Fruit fly (Drosophila melanogaster) whole organism, pupa: Measurements from ENCODE around the gene CG3226.

Experiments used
- CG10348 ChIP-seq: fragments of 200-800 bp; sonication (Bioruptor generic); IDR thresholded peaks from 2 replicates; pipeline ENCODE4 v1.3.6; 2022; ENCODE audit warnings: missing biosample characterization, missing genetic modification characterization
- CG12605 ChIP-seq: fragments of 200-800 bp; sonication (Bioruptor generic); IDR thresholded peaks from 2 replicates; pipeline ENCODE4 v1.3.6; 2022; ENCODE audit warnings: missing biosample characterization, missing genetic modification characterization
- CG13204 ChIP-seq: fragments of 200-800 bp; sonication (Bioruptor generic); optimal IDR thresholded peaks from 2 replicates; lab custom pipeline; 2018; ENCODE audit warnings: missing biosample characterization, mild to moderate bottlenecking, missing genetic modification characterization, moderate library complexity
- CG14655 ChIP-seq: fragments of 200-800 bp; sonication (Bioruptor generic); optimal IDR thresholded peaks from 3 replicates; lab custom pipeline; 2017; ENCODE audit warnings: mild to moderate bottlenecking, missing biosample characterization, missing genetic modification reagents, missing genetic modification characterization
- CG15710 ChIP-seq: fragments of 200-800 bp; sonication (Bioruptor generic); optimal IDR thresholded peaks from 2 replicates; lab custom pipeline; 2018; ENCODE audit warnings: missing biosample characterization, mild to moderate bottlenecking, missing genetic modification characterization, moderate library complexity
- CG17806 ChIP-seq: fragments of 200-800 bp; sonication (Bioruptor generic); optimal IDR thresholded peaks from 2 replicates; lab custom pipeline; 2018; ENCODE audit warnings: missing biosample characterization, mild to moderate bottlenecking, missing genetic modification characterization, moderate library complexity
- CG32121 ChIP-seq: fragments of 200-800 bp; sonication (Bioruptor generic); IDR thresholded peaks from 2 replicates; pipeline ENCODE4 v1.3.6; 2022; ENCODE audit warnings: missing biosample characterization, missing genetic modification characterization
- CG34367 ChIP-seq: fragments of 200-800 bp; sonication (Bioruptor generic); optimal IDR thresholded peaks from 2 replicates; lab custom pipeline; 2018; ENCODE audit warnings: missing biosample characterization, mild to moderate bottlenecking, missing genetic modification characterization
- CG4496 ChIP-seq: fragments of 200-800 bp; sonication (Bioruptor generic); IDR thresholded peaks from 3 replicates; pipeline ENCODE4 v1.3.6; 2022; ENCODE audit warnings: missing biosample characterization, missing genetic modification characterization
- CG8159 ChIP-seq: fragments of 200-800 bp; sonication (Bioruptor generic); optimal IDR thresholded peaks from 3 replicates; lab custom pipeline; 2018; ENCODE audit warnings: missing biosample characterization, mild to moderate bottlenecking, missing genetic modification characterization, moderate library complexity
- CG8301 ChIP-seq: fragments of 200-800 bp; sonication (Bioruptor generic); optimal IDR thresholded peaks from 2 replicates; lab custom pipeline; 2018; ENCODE audit warnings: missing biosample characterization, mild to moderate bottlenecking, missing genetic modification characterization
- CG9948 ChIP-seq: fragments of 200-800 bp; sonication (Bioruptor generic); optimal IDR thresholded peaks from 2 replicates; lab custom pipeline; 2018; ENCODE audit warnings: missing biosample characterization, mild to moderate bottlenecking, missing genetic modification characterization, moderate library complexity
- D1 ChIP-seq: fragments of 200-800 bp; sonication (Bioruptor generic); optimal IDR thresholded peaks from 2 replicates; lab custom pipeline; 2018; ENCODE audit warnings: missing biosample characterization, mild to moderate bottlenecking, missing genetic modification characterization, moderate library complexity
- EcR ChIP-seq: fragments of 200-800 bp; sonication (Bioruptor generic); optimal IDR thresholded peaks from 3 replicates; lab custom pipeline; 2019; ENCODE audit warnings: missing biosample characterization, missing genetic modification characterization, mild to moderate bottlenecking, moderate library complexity, missing genetic modification reagents
- Ets98B ChIP-seq: fragments of 200-800 bp; sonication (Bioruptor generic); IDR thresholded peaks from 2 replicates; pipeline ENCODE4 v1.3.6; 2022; ENCODE audit warnings: missing biosample characterization, missing genetic modification characterization
- Pif1A ChIP-seq: fragments of 200-800 bp; sonication (Bioruptor generic); optimal IDR thresholded peaks from 3 replicates; lab custom pipeline; 2016; ENCODE audit warnings: missing biosample characterization, missing genetic modification characterization
- Pif1B ChIP-seq: fragments of 200-800 bp; sonication (Bioruptor generic); optimal IDR thresholded peaks from 3 replicates; lab custom pipeline; 2016; ENCODE audit warnings: missing biosample characterization, missing genetic modification characterization
- Snoo ChIP-seq: fragments of 200-800 bp; sonication (Bioruptor generic); optimal IDR thresholded peaks from 3 replicates; lab custom pipeline; 2017; ENCODE audit warnings: missing biosample characterization, mild to moderate bottlenecking, missing genetic modification characterization, inconsistent platforms
- fd96Ca ChIP-seq: fragments of 200-800 bp; sonication (Bioruptor generic); IDR thresholded peaks from 3 replicates; pipeline ENCODE4 v1.3.6; 2022; ENCODE audit warnings: missing biosample characterization, missing genetic modification characterization
- gl ChIP-seq: fragments of 200-800 bp; sonication (Bioruptor generic); optimal IDR thresholded peaks from 2 replicates; lab custom pipeline; 2018; ENCODE audit warnings: missing biosample characterization, mild to moderate bottlenecking, missing genetic modification characterization
- rn ChIP-seq: fragments of 200-800 bp; sonication (Bioruptor generic); IDR thresholded peaks from 2 replicates; pipeline ENCODE4 v1.3.6; 2022; ENCODE audit warnings: missing biosample characterization, missing genetic modification characterization

CG3226 gene

DNA sequence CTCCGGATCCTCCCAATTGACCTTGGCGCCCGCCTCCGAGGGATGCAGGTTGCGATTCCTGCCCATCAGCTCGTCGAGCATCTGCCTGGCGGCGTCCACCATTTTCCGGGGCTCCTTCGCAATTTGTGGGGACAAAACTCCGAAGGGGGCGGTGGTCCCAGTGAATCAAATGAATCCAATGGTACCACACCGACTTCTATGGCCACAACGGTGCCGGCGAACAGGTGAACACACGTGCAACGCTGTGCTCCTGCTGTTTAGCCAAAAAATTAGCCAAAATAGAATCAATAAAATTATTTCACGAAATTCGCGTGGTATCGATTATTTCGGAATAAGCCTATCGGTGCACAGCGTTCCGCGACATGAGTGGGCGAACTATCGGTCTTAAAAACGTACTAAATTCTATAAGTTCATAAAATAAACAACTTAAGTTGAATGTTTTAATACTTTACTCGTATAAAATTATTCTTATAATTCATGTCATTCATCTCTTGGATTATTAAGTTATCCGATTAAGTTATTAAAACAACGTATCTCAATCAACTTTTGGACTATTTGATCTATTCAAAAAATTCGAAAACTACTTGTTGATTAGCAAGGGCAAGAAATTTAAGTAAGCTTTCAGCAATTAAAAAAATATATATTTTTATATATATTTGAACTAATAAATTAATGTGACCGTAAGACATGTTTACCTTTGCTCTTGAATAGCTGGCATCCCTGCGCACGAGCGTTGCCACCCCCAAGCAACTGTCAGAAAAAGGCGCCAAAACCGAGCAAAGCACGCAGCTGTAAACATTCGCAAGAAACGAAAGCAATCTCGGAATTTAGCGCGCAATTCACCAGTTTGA is 19.8 kb upstream of the CG3226 start, which contains the start of the genes CG3198 and Mcm6:
CG3198 (minus strand) TSS at position 337 of the 851 bp plus-strand sequence.
Mcm6 (plus strand) TSS at position 751 of the 851 bp plus-strand sequence.
- TF ChIP-seq CG34367 (tag; lab: Kevin White, UChicago), result no peak
- TF ChIP-seq CG4496 (GFP tag; lab: Robert Waterston, UW), result 0 out of 3 replicates have a peak, but pooled peaks have one; percentile 16

DNA sequence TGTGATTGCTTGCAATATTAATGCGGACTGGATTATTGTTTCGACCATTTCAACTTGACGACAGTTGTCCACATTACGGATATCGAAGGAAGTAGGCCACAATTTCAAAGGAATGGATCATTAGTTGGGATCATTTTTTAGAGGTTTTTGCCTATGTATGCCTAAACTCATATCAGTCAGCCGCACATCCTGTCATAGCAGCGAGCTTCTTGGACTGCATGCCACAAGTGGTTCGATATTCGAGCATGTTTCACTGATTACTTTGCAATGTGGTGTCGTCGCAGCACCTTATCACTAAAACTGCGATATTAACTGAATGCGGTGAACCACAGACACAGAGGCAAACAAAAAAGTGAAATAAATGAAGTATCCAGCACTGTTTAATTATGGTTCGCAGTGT is 9.9 kb upstream of the CG3226 start:
- TF ChIP-seq CG34367 (tag; lab: Kevin White, UChicago), result no peak
- TF ChIP-seq CG9948 (tag; lab: Kevin White, UChicago), result no peak
- no peak for TF ChIP-seq CG10348 (GFP tag; lab: Robert Waterston, UW)
- TF ChIP-seq Snoo (tag; lab: Kevin White, UChicago), result no peak
- no peak for TF ChIP-seq CG32121 (GFP tag; lab: Robert Waterston, UW)
- no peak for TF ChIP-seq CG14655 (GFP tag; lab: Kevin White, UChicago)
- no peak for TF ChIP-seq CG8159 (tag; lab: Kevin White, UChicago)
- TF ChIP-seq gl (tag; lab: Kevin White, UChicago), result no peak
- no peak for TF ChIP-seq CG12605 (GFP tag; lab: Robert Waterston, UW)
- no peak for TF ChIP-seq Ets98B (GFP tag; lab: Robert Waterston, UW)

DNA sequence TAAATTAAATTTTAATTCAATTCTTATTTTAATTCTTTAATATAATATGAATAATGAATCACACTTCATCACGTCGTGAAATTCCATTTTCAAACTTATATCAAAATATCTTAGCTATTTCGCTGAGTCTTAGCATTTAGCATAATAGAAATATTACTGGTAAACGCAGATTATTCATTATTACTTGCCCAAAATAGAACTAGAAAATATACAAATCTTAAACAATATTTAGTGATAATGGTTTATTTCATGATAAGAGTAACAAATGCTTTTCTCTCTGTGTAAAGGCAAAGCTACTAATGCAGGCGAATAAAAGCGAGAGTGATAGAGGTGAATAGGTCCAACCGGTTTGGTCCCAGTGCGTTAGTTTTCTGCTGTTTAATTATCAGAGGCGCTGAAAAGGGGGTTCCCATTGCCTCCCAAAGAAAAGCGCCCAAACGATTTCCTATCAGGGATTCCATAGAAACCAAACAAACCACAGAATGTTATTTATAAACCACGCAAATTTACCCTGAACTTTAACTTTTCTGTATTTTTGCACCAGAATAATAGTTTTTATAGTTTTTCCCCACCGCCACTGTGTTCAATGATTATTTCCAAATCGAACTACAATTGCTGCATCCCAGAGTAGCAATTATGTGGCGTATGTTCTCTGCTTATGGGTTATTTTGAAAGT is 9.0 kb upstream of the CG3226 start:
- peak; percentile 79 for TF ChIP-seq CG14655 (GFP tag; lab: Kevin White, UChicago)
- no peak for TF ChIP-seq rn (GFP tag; lab: Robert Waterston, UW)
- TF ChIP-seq CG4496 (GFP tag; lab: Robert Waterston, UW), result peak; percentile 67
- TF ChIP-seq CG32121 (GFP tag; lab: Robert Waterston, UW), result peak; percentile 64
- peak; percentile 69 for TF ChIP-seq Ets98B (GFP tag; lab: Robert Waterston, UW)
- peak; percentile 88 for TF ChIP-seq fd96Ca (GFP tag; lab: Robert Waterston, UW)
- TF ChIP-seq CG9948 (tag; lab: Kevin White, UChicago), result peak; percentile 23
- TF ChIP-seq CG15710 (tag; lab: Kevin White, UChicago), result no peak
- peak; percentile 2 for TF ChIP-seq Pif1B
- TF ChIP-seq CG8301 (tag; lab: Kevin White, UChicago), result peak; percentile 39
- TF ChIP-seq, all 21 proteins: peak for 8

DNA sequence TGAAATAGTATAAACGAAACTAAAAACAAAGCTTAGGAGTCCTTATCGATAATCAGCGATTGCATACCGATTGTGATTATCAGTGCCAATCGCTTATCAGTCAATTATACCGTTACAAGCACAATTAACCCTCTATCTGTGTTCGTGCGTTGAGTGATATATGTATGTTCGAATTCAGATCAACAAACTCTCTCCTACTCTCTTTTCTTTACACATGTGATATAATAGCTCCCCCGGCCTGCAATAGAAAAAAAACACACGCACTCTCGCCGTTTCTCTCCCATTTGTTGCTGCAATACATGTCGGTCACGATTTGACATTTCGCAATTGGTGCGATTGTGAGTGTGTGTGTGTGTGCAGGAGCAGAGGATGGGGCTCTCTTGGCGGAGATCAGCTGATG is 8.3 kb upstream of the CG3226 start:
- TF ChIP-seq CG13204 (GFP tag; lab: Kevin White, UChicago), result no peak
- TF ChIP-seq CG4496 (GFP tag; lab: Robert Waterston, UW), result no peak
- peak; percentile 83 for TF ChIP-seq EcR (GFP tag; lab: Kevin White, UChicago)
- TF ChIP-seq, all 21 proteins: peak for 1

DNA sequence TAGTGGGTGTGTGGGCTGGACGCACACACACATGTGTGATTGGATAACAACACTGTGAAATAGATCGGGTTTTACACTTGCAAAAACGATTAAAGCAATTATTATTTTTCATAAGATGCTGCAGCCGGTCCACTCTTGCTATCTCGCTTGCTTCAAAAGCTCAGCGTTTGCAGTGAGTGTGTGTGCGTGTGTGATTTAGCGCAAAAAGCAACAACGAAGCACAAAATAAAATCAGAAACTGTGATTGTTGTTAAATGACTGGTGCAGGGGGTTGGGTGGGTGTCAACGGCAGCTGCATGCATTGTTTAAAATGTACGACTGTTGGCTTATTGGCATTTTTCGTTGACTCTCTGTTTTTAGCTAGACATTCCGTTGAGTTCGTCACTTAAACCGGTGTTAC is 7.8 kb upstream of the CG3226 start:
- TF ChIP-seq fd96Ca (GFP tag; lab: Robert Waterston, UW) (peak; percentile 57; the same call in 2 of the 3 replicates), Pif1B (no peak), CG10348 (GFP tag; lab: Robert Waterston, UW) (no peak), gl (tag; lab: Kevin White, UChicago) (no peak), D1 (tag; lab: Kevin White, UChicago) (no peak), CG8301 (tag; lab: Kevin White, UChicago) (no peak), CG32121 (GFP tag; lab: Robert Waterston, UW) (0 out of 2 replicates have a peak, but pooled peaks have one; percentile 23), Pif1A (GFP tag; lab: Kevin White, UChicago) (no peak), Ets98B (GFP tag; lab: Robert Waterston, UW) (no peak), CG4496 (GFP tag; lab: Robert Waterston, UW) (0 out of 3 replicates have a peak, but pooled peaks have one; percentile 17), EcR (GFP tag; lab: Kevin White, UChicago) (no peak), CG17806 (tag; lab: Kevin White, UChicago) (no peak), CG8159 (tag; lab: Kevin White, UChicago) (peak; percentile 24), CG34367 (tag; lab: Kevin White, UChicago) (no peak), CG12605 (GFP tag; lab: Robert Waterston, UW) (no peak), rn (GFP tag; lab: Robert Waterston, UW) (no peak), CG14655 (GFP tag; lab: Kevin White, UChicago) (peak; percentile 2)

DNA sequence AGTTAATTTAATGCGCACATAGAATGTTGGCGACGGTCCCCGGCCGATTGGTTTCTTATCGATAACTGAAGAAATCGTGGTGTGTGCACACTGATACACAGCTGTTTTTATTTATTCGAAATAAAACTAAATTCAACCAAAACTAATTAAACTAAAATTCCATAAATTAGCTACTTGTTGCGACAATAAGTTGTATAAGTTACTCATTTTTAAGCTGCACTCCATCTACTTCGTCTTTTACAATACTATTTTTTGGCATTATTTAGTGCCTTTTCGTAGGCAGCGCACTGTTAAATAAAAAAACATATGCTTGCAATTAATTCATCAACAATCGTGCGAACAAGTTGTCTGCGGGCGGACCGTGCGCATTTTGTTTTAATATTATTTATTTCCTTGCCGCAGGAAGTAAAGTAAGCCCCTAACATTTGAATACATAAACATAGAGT is 7.4 kb upstream of the CG3226 start, which contains the start of the genes CG3224 and Ctr1A:
CG3224 (minus strand) TSS at position 71 of the 446 bp plus-strand sequence.
Ctr1A (plus strand) TSS at position 256 of the 446 bp plus-strand sequence.
- TF ChIP-seq CG14655 (GFP tag; lab: Kevin White, UChicago), result no peak
- TF ChIP-seq, all 21 proteins: peak for 0
